Worm (Caenorhabditis elegans): ENCODE measurements around the gene rad-54.L2.

rad-54.L2 gene

DNA sequence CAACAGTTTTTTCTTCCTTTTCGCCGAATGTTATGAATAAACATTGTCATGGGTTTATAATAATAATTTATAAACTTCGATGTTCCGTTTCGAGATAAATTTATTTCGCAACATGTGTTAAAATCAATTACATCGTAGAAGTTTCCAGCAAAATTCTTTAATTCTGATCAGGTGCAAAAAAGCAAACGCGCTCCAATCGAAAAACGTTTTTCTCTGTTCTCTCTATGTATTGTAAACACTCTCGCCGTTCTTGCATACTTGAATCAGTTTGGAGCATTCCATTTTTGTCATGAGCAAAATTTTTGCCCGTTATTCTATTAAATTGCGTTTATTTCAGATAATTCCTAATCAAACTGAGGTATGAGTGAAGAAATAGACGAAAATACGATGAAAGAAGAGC is at the start of gene rad-54.L2:
rad-54.L2 (plus strand) TSS at position 332 of the 400 bp plus-strand sequence.
- no peak for TF ChIP-seq rnt-1 (tag; optimal IDR thresholded peaks at IDR 0.05)
- peak; percentile 55 for TF ChIP-seq hlh-30 (tag; optimal IDR thresholded peaks at IDR 0.05; ENCODE audit: insufficient read depth)
- TF ChIP-seq pag-3 (tag; optimal IDR thresholded peaks at IDR 0.05; ENCODE audit: borderline replicate concordance): no peak
- TF ChIP-seq nfya-1 (tag; optimal IDR thresholded peaks at IDR 0.05): peak; percentile 0
- no peak for TF ChIP-seq lim-6 (tag; optimal IDR thresholded peaks at IDR 0.05)
- no peak for TF ChIP-seq ztf-16 (tag; optimal IDR thresholded peaks at IDR 0.05)
- no peak for TF ChIP-seq ref-2 (tag; optimal IDR thresholded peaks at IDR 0.05)
- peak; percentile 46 for TF ChIP-seq pax-1 (tag; optimal IDR thresholded peaks at IDR 0.05)
- TF ChIP-seq gmeb-2 (tag; optimal IDR thresholded peaks at IDR 0.05): no peak
- TF ChIP-seq pros-1 (tag; optimal IDR thresholded peaks at IDR 0.05): no peak
- TF ChIP-seq hlh-8 (tag; optimal IDR thresholded peaks at IDR 0.05): no peak
- TF ChIP-seq ceh-31 (tag; optimal IDR thresholded peaks at IDR 0.05): peak; percentile 40
- TF ChIP-seq nhr-232 (tag; optimal IDR thresholded peaks at IDR 0.05): no peak
- peak; percentile 62 for TF ChIP-seq unc-55 (GFP tag; optimal IDR thresholded peaks at IDR 0.05)
- TF ChIP-seq C08G9.2 (tag; optimal IDR thresholded peaks at IDR 0.05): no peak
- TF ChIP-seq sdc-2 (tag; optimal IDR thresholded peaks at IDR 0.05): no peak

DNA sequence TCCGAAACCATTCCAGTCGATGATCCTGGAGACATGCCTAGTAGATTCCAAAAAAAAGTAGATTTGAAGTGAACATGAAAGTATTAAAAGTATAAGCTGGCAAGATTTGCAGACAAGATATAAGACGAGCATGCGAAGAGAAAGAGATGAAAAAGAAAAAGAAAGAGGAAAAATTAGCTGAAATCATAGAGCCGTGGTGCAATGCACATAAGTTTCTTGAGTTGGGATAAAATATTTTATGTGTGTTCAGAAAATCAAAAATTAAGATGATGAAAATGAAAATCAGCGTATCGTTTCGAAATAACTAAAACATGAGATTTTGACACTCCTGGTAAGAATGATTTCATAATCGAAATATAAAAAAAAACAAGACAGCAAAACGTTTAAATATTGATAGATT is 49.4 kb upstream of the rad-54.L2 start, which contains the start of gene T11B7.2:
T11B7.2 (minus strand) TSS at position 101 of the 400 bp plus-strand sequence.
- TF ChIP-seq eyg-1 (tag; optimal IDR thresholded peaks at IDR 0.05) (no peak), unc-55 (GFP tag; optimal IDR thresholded peaks at IDR 0.05) (no peak), ama-1 (optimal IDR thresholded peaks at IDR 0.05) (no peak), ets-4 (tag; optimal IDR thresholded peaks at IDR 0.05) (no peak), pag-3 (tag; optimal IDR thresholded peaks at IDR 0.05; ENCODE audit: borderline replicate concordance) (no peak), C38D4.7 (GFP tag; optimal IDR thresholded peaks at IDR 0.05) (no peak), ceh-31 (tag; optimal IDR thresholded peaks at IDR 0.05) (no peak), ceh-18 (tag; optimal IDR thresholded peaks at IDR 0.05) (no peak), nhr-232 (tag; optimal IDR thresholded peaks at IDR 0.05) (no peak), ceh-45 (GFP tag; IDR thresholded peaks at IDR 0.05) (no peak), pax-1 (tag; optimal IDR thresholded peaks at IDR 0.05) (no peak), che-1 (tag; optimal IDR thresholded peaks at IDR 0.05) (no peak)

DNA sequence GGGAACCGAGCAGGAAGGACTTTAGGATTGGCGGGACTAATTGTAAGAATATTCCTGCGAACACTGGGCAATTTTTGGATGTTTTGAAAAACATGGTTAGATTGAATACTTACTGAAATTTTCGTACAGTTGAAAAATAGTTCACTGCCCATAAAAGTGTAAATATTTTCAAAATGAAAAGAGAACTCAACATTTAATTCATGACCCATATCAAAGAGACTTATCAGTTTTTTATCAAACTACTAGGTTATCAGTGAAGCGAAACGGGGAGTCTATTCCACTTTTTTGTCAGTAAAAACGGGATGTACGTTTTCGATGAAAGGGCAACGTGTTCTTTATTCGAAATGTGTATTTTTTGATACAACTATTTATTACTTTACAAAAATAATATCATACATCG is 48.0 kb upstream of the rad-54.L2 start:
- no peak for TF ChIP-seq ceh-9 (tag; optimal IDR thresholded peaks at IDR 0.05)
- TF ChIP-seq ceh-34 (tag; optimal IDR thresholded peaks at IDR 0.05): no peak
- TF ChIP-seq elt-2 (tag; optimal IDR thresholded peaks at IDR 0.05): peak; percentile 59

DNA sequence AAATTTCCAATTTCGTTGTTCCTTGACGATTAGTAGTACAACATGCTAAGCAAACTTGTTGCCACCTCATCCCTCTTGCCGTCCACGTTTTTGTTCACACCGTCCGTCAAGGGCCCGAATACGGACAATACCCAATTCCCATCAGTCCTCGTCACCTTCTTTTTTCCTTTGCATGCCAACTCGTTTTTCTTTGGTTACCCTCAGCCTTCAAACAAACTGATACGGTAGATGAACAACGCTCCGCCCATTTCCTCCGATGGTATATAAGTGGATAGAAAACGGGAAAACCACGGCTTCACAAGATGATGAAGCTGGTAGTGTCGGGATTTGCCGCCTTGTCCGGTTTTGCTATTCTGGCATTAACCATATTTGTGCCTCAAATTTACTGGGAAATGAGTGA is 46.0 kb upstream of the rad-54.L2 start, which contains the start of gene col-118:
col-118 (plus strand) TSS at position 301 of the 400 bp plus-strand sequence.
- TF ChIP-seq sdc-2 (tag; optimal IDR thresholded peaks at IDR 0.05) (no peak), lin-11 (tag; optimal IDR thresholded peaks at IDR 0.05) (no peak), fkh-6 (tag; optimal IDR thresholded peaks at IDR 0.05) (no peak), ref-2 (tag; optimal IDR thresholded peaks at IDR 0.05) (no peak), ceh-48 (tag; optimal IDR thresholded peaks at IDR 0.05) (no peak), hlh-15 (tag; optimal IDR thresholded peaks at IDR 0.05) (no peak), eyg-1 (tag; optimal IDR thresholded peaks at IDR 0.05) (no peak), ama-1 (optimal IDR thresholded peaks at IDR 0.05) (no peak), zip-5 (tag; optimal IDR thresholded peaks at IDR 0.05) (no peak), ceh-2 (tag; optimal IDR thresholded peaks at IDR 0.05) (no peak), nhr-232 (tag; optimal IDR thresholded peaks at IDR 0.05) (no peak), pha-2 (tag; optimal IDR thresholded peaks at IDR 0.05) (no peak), hlh-30 (tag; optimal IDR thresholded peaks at IDR 0.05; ENCODE audit: insufficient read depth) (no peak), dve-1 (tag; optimal IDR thresholded peaks at IDR 0.05) (no peak), hlh-6 (tag; optimal IDR thresholded peaks at IDR 0.05) (no peak)

DNA sequence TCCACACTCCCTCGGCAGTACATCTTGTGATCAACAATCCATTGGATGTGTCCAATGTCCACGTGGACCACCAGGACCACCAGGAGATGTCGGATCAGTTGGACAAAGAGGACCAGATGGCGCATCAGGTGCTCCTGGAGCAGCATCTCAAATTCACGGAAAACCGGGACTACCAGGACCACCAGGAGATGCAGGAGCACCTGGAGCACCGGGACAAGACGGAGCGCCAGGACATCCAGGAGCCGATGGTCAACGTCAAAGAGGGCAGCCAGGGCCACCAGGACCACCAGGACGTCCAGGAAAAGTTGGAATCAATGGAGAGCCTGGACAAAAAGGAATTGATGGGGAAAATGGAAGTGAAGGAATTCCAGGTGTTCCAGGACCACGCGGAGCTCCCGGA is 44.9 kb upstream of the rad-54.L2 start:
- TF ChIP-seq ceh-19 (GFP tag; optimal IDR thresholded peaks at IDR 0.05) (no peak), sox-4 (tag; optimal IDR thresholded peaks at IDR 0.05) (no peak), nhr-232 (tag; optimal IDR thresholded peaks at IDR 0.05) (no peak), Y22D7AL.16 (tag; optimal IDR thresholded peaks at IDR 0.05) (no peak)

Measured in whole organism, late embryonic.